Worm (Caenorhabditis elegans) whole organism, L3 larva: ENCODE results near the gene clec-233.

Experiments
- R02D3.7 ChIP-seq: fragments of 150-350 bp; optimal IDR thresholded peaks from 2 replicates; lab custom pipeline; 2014; ENCODE audit warnings: missing biosample characterization, missing genetic modification characterization
- ZK546.5 ChIP-seq: sonication (generic microtip); optimal IDR thresholded peaks from 2 replicates; lab custom pipeline; 2017; ENCODE audit warnings: missing biosample characterization, missing genetic modification characterization
- aly-2 ChIP-seq: fragments of 150-350 bp; optimal IDR thresholded peaks from 2 replicates; lab custom pipeline; 2014; ENCODE audit warnings: missing biosample characterization, missing genetic modification characterization
- ama-1 ChIP-seq: fragments of 150-350 bp; optimal IDR thresholded peaks from 2 replicates; lab custom pipeline; 2018
- ceh-28 ChIP-seq: fragments of 150-350 bp; optimal IDR thresholded peaks from 2 replicates; lab custom pipeline; 2014; ENCODE audit warnings: missing biosample characterization, missing genetic modification reagents, missing genetic modification characterization
- ceh-82 ChIP-seq: fragments of 150-350 bp; optimal IDR thresholded peaks from 2 replicates; lab custom pipeline; 2014; ENCODE audit warnings: missing biosample characterization, missing genetic modification characterization
- ceh-9 ChIP-seq: sonication (generic microtip); optimal IDR thresholded peaks from 2 replicates; lab custom pipeline; 2018; ENCODE audit warnings: missing biosample characterization, missing genetic modification characterization
- egl-27 ChIP-seq: sonication (generic microtip); optimal IDR thresholded peaks from 4 replicates; lab custom pipeline; 2017; ENCODE audit warnings: missing biosample characterization, missing genetic modification reagents, missing genetic modification characterization
- egl-5 ChIP-seq: fragments of 150-350 bp; optimal IDR thresholded peaks from 2 replicates; lab custom pipeline; 2017; ENCODE audit warnings: missing biosample characterization, missing genetic modification reagents, missing genetic modification characterization, inconsistent platforms
- elt-3 ChIP-seq, 3 experiments: fragments of 150-350 bp in 1 of 3; sonication (generic microtip) in 2 of 3; optimal IDR thresholded peaks; 2 replicates in 2 of 3; 4 replicates in 1 of 3; lab custom pipeline; 2014 to 2017; ENCODE audit warnings: missing biosample characterization in 3 of 3, missing genetic modification characterization in 3 of 3
- fkh-10 ChIP-seq: sonication (generic microtip); optimal IDR thresholded peaks from 2 replicates; lab custom pipeline; 2017; ENCODE audit warnings: missing biosample characterization, missing genetic modification reagents, missing genetic modification characterization
- fkh-2 ChIP-seq: fragments of 150-350 bp; optimal IDR thresholded peaks from 2 replicates; lab custom pipeline; 2014; ENCODE audit warnings: missing biosample characterization, missing genetic modification reagents, missing genetic modification characterization
- fos-1 ChIP-seq: fragments of 150-350 bp; optimal IDR thresholded peaks from 2 replicates; lab custom pipeline; 2014; ENCODE audit warnings: missing biosample characterization, missing genetic modification characterization
- hmg-11 ChIP-seq: sonication (generic microtip); optimal IDR thresholded peaks from 2 replicates; lab custom pipeline; 2016; ENCODE audit warnings: missing genetic modification characterization, missing compliant biosample characterization
- jun-1 ChIP-seq: fragments of 150-350 bp; optimal IDR thresholded peaks from 2 replicates; lab custom pipeline; 2014; ENCODE audit warnings: missing biosample characterization, missing genetic modification reagents, missing genetic modification characterization
- lin-15B ChIP-seq: fragments of 150-350 bp; optimal IDR thresholded peaks from 2 replicates; lab custom pipeline; 2014; ENCODE audit warnings: missing biosample characterization, missing genetic modification characterization
- lin-39 ChIP-seq: fragments of 150-350 bp; optimal IDR thresholded peaks from 2 replicates; lab custom pipeline; 2018; ENCODE audit warnings: missing biosample characterization, missing genetic modification reagents, missing genetic modification characterization
- lsy-12 ChIP-seq: sonication (generic microtip); optimal IDR thresholded peaks from 2 replicates; lab custom pipeline; 2016; ENCODE audit warnings: mild to moderate bottlenecking, missing genetic modification characterization, missing compliant biosample characterization
- mml-1 ChIP-seq: fragments of 150-350 bp; sonication (generic microtip); optimal IDR thresholded peaks from 3 replicates; lab custom pipeline; 2014; ENCODE audit warnings: missing biosample characterization, missing genetic modification characterization
- nhr-11 ChIP-seq: fragments of 150-350 bp; optimal IDR thresholded peaks from 2 replicates; lab custom pipeline; 2014; ENCODE audit warnings: missing biosample characterization, missing genetic modification characterization
- nhr-12 ChIP-seq: fragments of 150-350 bp; optimal IDR thresholded peaks from 2 replicates; lab custom pipeline; 2014; ENCODE audit warnings: missing biosample characterization, missing genetic modification characterization
- nhr-23 ChIP-seq: fragments of 150-350 bp; optimal IDR thresholded peaks from 2 replicates; lab custom pipeline; 2014; ENCODE audit warnings: missing biosample characterization, missing genetic modification reagents, missing genetic modification characterization
- nhr-237 ChIP-seq: fragments of 150-350 bp; optimal IDR thresholded peaks from 2 replicates; lab custom pipeline; 2014; ENCODE audit warnings: missing biosample characterization, missing genetic modification characterization
- nhr-25 ChIP-seq: sonication (generic microtip); optimal IDR thresholded peaks from 2 replicates; lab custom pipeline; 2017; ENCODE audit warnings: missing biosample characterization, missing genetic modification characterization
- nhr-28 ChIP-seq: fragments of 150-350 bp; optimal IDR thresholded peaks from 2 replicates; lab custom pipeline; 2014; ENCODE audit warnings: missing biosample characterization, missing genetic modification characterization
- nhr-43 ChIP-seq: sonication (generic microtip); optimal IDR thresholded peaks from 2 replicates; lab custom pipeline; 2016; ENCODE audit warnings: mild to moderate bottlenecking, missing genetic modification characterization, missing compliant biosample characterization; ENCODE audit not compliant: poor library complexity, severe bottlenecking
- nhr-67 ChIP-seq: fragments of 150-350 bp; optimal IDR thresholded peaks from 2 replicates; lab custom pipeline; 2014; ENCODE audit warnings: missing biosample characterization, missing genetic modification characterization
- nhr-76 ChIP-seq: fragments of 150-350 bp; sonication (generic microtip); optimal IDR thresholded peaks from 5 replicates; lab custom pipeline; 2014; ENCODE audit warnings: missing biosample characterization, missing genetic modification characterization
- nhr-77 ChIP-seq: fragments of 150-350 bp; optimal IDR thresholded peaks from 2 replicates; lab custom pipeline; 2014; ENCODE audit warnings: missing biosample characterization, missing genetic modification characterization
- pqm-1 ChIP-seq: fragments of 150-350 bp; optimal IDR thresholded peaks from 2 replicates; lab custom pipeline; 2017; ENCODE audit warnings: missing biosample characterization, missing genetic modification characterization, inconsistent platforms
- sea-2 ChIP-seq: fragments of 150-350 bp; sonication (generic microtip); optimal IDR thresholded peaks from 4 replicates; lab custom pipeline; 2014; ENCODE audit warnings: missing biosample characterization, missing genetic modification reagents, missing genetic modification characterization
- snpc-4 ChIP-seq: fragments of 150-350 bp; optimal IDR thresholded peaks from 2 replicates; lab custom pipeline; 2014; ENCODE audit warnings: missing biosample characterization, missing genetic modification characterization
- tbx-2 ChIP-seq: sonication (generic microtip); optimal IDR thresholded peaks from 2 replicates; lab custom pipeline; 2016; ENCODE audit warnings: mild to moderate bottlenecking, missing genetic modification characterization, missing compliant biosample characterization
- unc-39 ChIP-seq: sonication (generic microtip); optimal IDR thresholded peaks from 4 replicates; lab custom pipeline; 2017; ENCODE audit warnings: missing biosample characterization, missing genetic modification characterization
- zag-1 ChIP-seq: fragments of 150-350 bp; optimal IDR thresholded peaks from 2 replicates; lab custom pipeline; 2014; ENCODE audit warnings: missing biosample characterization, missing genetic modification characterization
- ztf-11 ChIP-seq: fragments of 150-350 bp; optimal IDR thresholded peaks from 2 replicates; lab custom pipeline; 2014; ENCODE audit warnings: missing biosample characterization, missing genetic modification characterization
- ztf-4 ChIP-seq: fragments of 150-350 bp; optimal IDR thresholded peaks from 2 replicates; lab custom pipeline; 2014; ENCODE audit warnings: missing biosample characterization, missing genetic modification characterization

Gene clec-233

ce11 chrV:16195379-16195778 is 38.3 kb upstream of the clec-233 start, which contains the start of gene rabr-3:
TSS of gene rabr-3 (plus strand) at chrV:16195679.
- TF ChIP-seq nhr-67 (tag; lab: Kevin White, UChicago) (no peak), nhr-28 (tag; lab: Kevin White, UChicago) (no peak), nhr-25 (no peak), sea-2 (GFP tag; lab: Kevin White, UChicago) (no peak), nhr-76 (tag; lab: Kevin White, UChicago) (no peak), jun-1 (no peak), nhr-43 (tag; lab: Kevin White, UChicago) (no peak), snpc-4 (tag; lab: Kevin White, UChicago) (no peak), zag-1 (tag; lab: Kevin White, UChicago) (no peak), lin-15B (no peak), egl-5 (tag; lab: Kevin White, UChicago) (no peak), unc-39 (tag; lab: Kevin White, UChicago) (no peak), elt-3 (tag; optimal IDR thresholded peaks at IDR 0.05; lab: Kevin White, UChicago) (no peak), nhr-77 (no peak), lsy-12 (tag; lab: Kevin White, UChicago) (no peak), ceh-9 (tag; lab: Kevin White, UChicago) (no peak), R02D3.7 (tag; lab: Kevin White, UChicago) (no peak)

DNA sequence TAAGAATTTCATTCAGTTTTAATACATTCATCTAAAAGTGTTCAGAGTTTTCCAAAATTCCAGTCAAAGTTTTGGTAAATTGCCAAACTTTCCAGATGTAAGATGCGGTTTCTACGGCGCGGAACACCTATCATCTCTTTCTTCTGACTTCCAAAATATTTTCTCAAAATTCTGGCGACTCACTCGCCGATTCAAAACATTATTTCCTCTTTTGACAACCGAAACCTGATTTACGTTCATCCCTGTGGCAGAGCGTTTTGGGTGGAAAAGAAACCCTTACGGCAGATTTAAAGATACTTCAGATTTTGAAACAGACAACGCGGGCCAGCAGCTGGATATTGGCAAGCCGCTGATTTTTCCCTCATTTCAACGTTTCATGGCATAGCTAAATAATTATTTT is 35.7 kb upstream of the clec-233 start, which contains the start of gene F11A5.5:
Gene F11A5.5, plus strand, starts transcription at position 301 of the 400 bp plus-strand sequence.
- no peak for TF ChIP-seq lin-39 (tag; lab: Kevin White, UChicago)
- no peak for TF ChIP-seq zag-1 (tag; lab: Kevin White, UChicago)
- TF ChIP-seq tbx-2: no peak
- TF ChIP-seq ztf-4 (tag; lab: Kevin White, UChicago): no peak
- TF ChIP-seq lsy-12 (tag; lab: Kevin White, UChicago): no peak
- TF ChIP-seq sea-2 (GFP tag; lab: Kevin White, UChicago): no peak
- TF ChIP-seq ztf-11: no peak
- TF ChIP-seq egl-27 (tag; lab: Kevin White, UChicago): no peak
- no peak for TF ChIP-seq pqm-1 (tag; lab: Kevin White, UChicago)
- no peak for TF ChIP-seq ZK546.5 (tag; lab: Kevin White, UChicago)
- TF ChIP-seq nhr-76 (tag; lab: Kevin White, UChicago): no peak
- no peak for TF ChIP-seq nhr-25
- no peak for TF ChIP-seq jun-1
- no peak for TF ChIP-seq nhr-67 (tag; lab: Kevin White, UChicago)

- TF ChIP-seq nhr-23 (tag; lab: Kevin White, UChicago): no peak
- TF ChIP-seq mml-1 (tag; lab: Kevin White, UChicago): no peak
- no peak for TF ChIP-seq fkh-2 (tag; lab: Kevin White, UChicago)
- TF ChIP-seq nhr-237 (tag; lab: Kevin White, UChicago): no peak
- TF ChIP-seq nhr-25: no peak
- no peak for TF ChIP-seq fkh-10 (GFP tag; lab: Kevin White, UChicago)
- TF ChIP-seq lsy-12 (tag; lab: Kevin White, UChicago): no peak
- no peak for TF ChIP-seq aly-2 (tag; lab: Kevin White, UChicago)
- no peak for TF ChIP-seq snpc-4 (tag; lab: Kevin White, UChicago)
- TF ChIP-seq fos-1 (tag; lab: Kevin White, UChicago): no peak
- TF ChIP-seq hmg-11: no peak
- TF ChIP-seq nhr-11 (tag; lab: Kevin White, UChicago): no peak
- no peak for TF ChIP-seq ZK546.5 (tag; lab: Kevin White, UChicago)
- TF ChIP-seq nhr-12 (tag; lab: Kevin White, UChicago): no peak
- no peak for TF ChIP-seq ama-1 (lab: Kevin White, UChicago)
These were observed 32.0 kb upstream of the clec-233 start, which contains the start of gene F11A5.17 for ce11 chrV:16201730-16202129. TSS of gene F11A5.17 (plus strand) at chrV:16202030.

DNA sequence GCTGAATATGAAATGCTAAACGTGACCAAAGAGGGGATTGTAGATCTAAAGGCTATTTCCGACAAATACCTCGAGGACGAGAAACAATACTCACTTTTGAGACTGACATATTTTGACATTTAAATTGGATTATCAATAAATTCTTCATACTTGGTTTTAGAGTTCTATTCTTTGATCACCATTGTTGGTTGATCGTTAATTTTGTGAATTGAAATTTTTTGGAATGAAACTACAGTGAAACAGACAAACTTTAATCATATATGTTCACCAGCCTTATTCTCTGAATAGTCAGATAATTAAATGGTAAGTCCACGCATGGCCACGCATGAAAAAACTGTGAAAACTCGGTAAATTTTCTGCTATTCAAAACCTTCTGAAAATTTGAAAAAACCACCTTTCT is 31.1 kb upstream of the clec-233 start, which contains the start of gene F11A5.18:
Gene F11A5.18, plus strand, starts transcription at position 301 of the 400 bp plus-strand sequence.
- TF ChIP-seq lin-15B: no peak
- TF ChIP-seq nhr-67 (tag; lab: Kevin White, UChicago): no peak
- no peak for TF ChIP-seq ceh-28
- no peak for TF ChIP-seq ceh-82
- TF ChIP-seq nhr-43 (tag; lab: Kevin White, UChicago): no peak
- no peak for TF ChIP-seq jun-1
